Fruit fly (Drosophila melanogaster): Measurements from ENCODE around the gene CSN8.

Gene CSN8

dm6 chr2L:8381508-8382036 lies 16.9 kb downstream of the CSN8 start, which contains the start of gene AlaRS (continued):
- peak; percentile 10 for TF ChIP-seq Ets97D (GFP tag; optimal IDR thresholded peaks at IDR 0.05)
- TF ChIP-seq pnt (GFP tag; optimal IDR thresholded peaks at IDR 0.05): no peak
- no peak for TF ChIP-seq CG8765 (GFP tag; IDR thresholded peaks at IDR 0.05)
- TF ChIP-seq Xbp1 (GFP tag; optimal IDR thresholded peaks at IDR 0.05): peak; percentile 18
- TF ChIP-seq dysf (GFP tag; IDR thresholded peaks at IDR 0.05): no peak; the same call in 2 of the 3 replicates
- peak; percentile 18 for TF ChIP-seq Six4 (GFP tag; optimal IDR thresholded peaks at IDR 0.05)
- TF ChIP-seq Fer2 (tag; optimal IDR thresholded peaks at IDR 0.05): no peak
- peak; percentile 6 for TF ChIP-seq CG10654 (GFP tag; optimal IDR thresholded peaks at IDR 0.05)
- TF ChIP-seq kni (GFP tag; optimal IDR thresholded peaks at IDR 0.05): peak; percentile 58
- TF ChIP-seq Sry-β (GFP tag; optimal IDR thresholded peaks at IDR 0.05): no peak
- TF ChIP-seq mirr (GFP tag; optimal IDR thresholded peaks at IDR 0.05): no peak
- no peak for TF ChIP-seq tna (GFP tag; IDR thresholded peaks at IDR 0.05; ENCODE audit: partially characterized antibody)
- no peak for TF ChIP-seq CG4282 (GFP tag; optimal IDR thresholded peaks at IDR 0.05)
- TF ChIP-seq CG30020 (tag; optimal IDR thresholded peaks at IDR 0.05): peak; percentile 54
- TF ChIP-seq CG3163 (GFP tag; optimal IDR thresholded peaks at IDR 0.05): no peak
- TF ChIP-seq disco-r (GFP tag; optimal IDR thresholded peaks at IDR 0.05): no peak
- no peak for TF ChIP-seq CG15011 (GFP tag; optimal IDR thresholded peaks at IDR 0.05)
- TF ChIP-seq zen (tag; optimal IDR thresholded peaks at IDR 0.05): peak; percentile 25
- TF ChIP-seq CG9437 (GFP tag; optimal IDR thresholded peaks at IDR 0.05): no peak
- TF ChIP-seq hb (GFP tag; IDR thresholded peaks at IDR 0.05; ENCODE audit: partially characterized antibody): peak; percentile 45; the same call in 1 of the 3 replicates
- TF ChIP-seq CG11456 (GFP tag; IDR thresholded peaks at IDR 0.05): no peak
- no peak for TF ChIP-seq CG9609 (GFP tag; optimal IDR thresholded peaks at IDR 0.05)
- peak; percentile 83 for TF ChIP-seq CG13287 (GFP tag; IDR thresholded peaks at IDR 0.05; ENCODE audit: partially characterized antibody)
- no peak for TF ChIP-seq sr (GFP tag; IDR thresholded peaks at IDR 0.05)
- no peak for TF ChIP-seq h (optimal IDR thresholded peaks at IDR 0.05)
- TF ChIP-seq Doc3 (GFP tag; IDR thresholded peaks at IDR 0.05; ENCODE audit: partially characterized antibody): peak; percentile 73
- no peak for TF ChIP-seq CG18619 (GFP tag; optimal IDR thresholded peaks at IDR 0.05)
- peak; percentile 58 for TF ChIP-seq CG30403 (GFP tag; optimal IDR thresholded peaks at IDR 0.05)
- TF ChIP-seq Ada2b (GFP tag; IDR thresholded peaks at IDR 0.05): no peak
- TF ChIP-seq bcd (GFP tag; optimal IDR thresholded peaks at IDR 0.05): peak; percentile 29
- peak; percentile 10; the same call in 1 of the 2 replicates for TF ChIP-seq onecut (GFP tag; IDR thresholded peaks at IDR 0.05)
- no peak for TF ChIP-seq CG11695 (GFP tag; IDR thresholded peaks at IDR 0.05)
- no peak for TF ChIP-seq NK7.1 (GFP tag; optimal IDR thresholded peaks at IDR 0.05)
- TF ChIP-seq Chrac-16 (GFP tag; optimal IDR thresholded peaks at IDR 0.05): peak; percentile 16
- TF ChIP-seq Poxn (GFP tag; IDR thresholded peaks at IDR 0.05): no peak
- TF ChIP-seq CG16779 (GFP tag; IDR thresholded peaks at IDR 0.05): no peak
- peak; percentile 41; the same call in 1 of the 3 replicates for TF ChIP-seq CG14860 (GFP tag; IDR thresholded peaks at IDR 0.05; ENCODE audit: partially characterized antibody)
- peak in 1 of 2 experiments; percentile 60 for TF ChIP-seq Pdp1 (GFP tag; optimal IDR thresholded peaks at IDR 0.05)
- 0 out of 2 replicates have a peak, but pooled peaks have one; percentile 18 for TF ChIP-seq klu (GFP tag; IDR thresholded peaks at IDR 0.05)
- TF ChIP-seq crc (GFP tag; optimal IDR thresholded peaks at IDR 0.05): no peak
- TF ChIP-seq esg (GFP tag; conservative IDR thresholded peaks at IDR 0.05): peak; percentile 18; the same call in 1 of the 2 replicates
- peak; percentile 42 for TF ChIP-seq CG11504 (tag; optimal IDR thresholded peaks at IDR 0.05)
- no peak for TF ChIP-seq grn (GFP tag; optimal IDR thresholded peaks at IDR 0.05)
- TF ChIP-seq bbx (GFP tag; IDR thresholded peaks at IDR 0.05; ENCODE audit: partially characterized antibody): peak; percentile 57; the same call in 1 of the 2 replicates
- TF ChIP-seq gt (GFP tag; IDR thresholded peaks at IDR 0.05): no peak
- peak; percentile 50 for TF ChIP-seq CG13296 (GFP tag; optimal IDR thresholded peaks at IDR 0.05)
- TF ChIP-seq ranshi (GFP tag; IDR thresholded peaks at IDR 0.05): no peak
- no peak for TF ChIP-seq Hmx (GFP tag; optimal IDR thresholded peaks at IDR 0.05)
- no peak for TF ChIP-seq CG14667 (GFP tag; IDR thresholded peaks at IDR 0.05)
- no peak for TF ChIP-seq CG31224 (GFP tag; IDR thresholded peaks at IDR 0.05)
- no peak for TF ChIP-seq tup (GFP tag; optimal IDR thresholded peaks at IDR 0.05)

Data from whole organism, embryonic.